Worm (Caenorhabditis elegans) whole organism, mixed stage, embryonic: ENCODE measurements around the gene rrp-8.

ENCODE experiments used
- M03D4.4 ChIP-seq: sonication (generic microtip); optimal IDR thresholded peaks from 2 replicates; lab custom pipeline; 2017; ENCODE audit warnings: mild to moderate bottlenecking, missing genetic modification characterization, missing compliant biosample characterization
- bed-3 ChIP-seq: fragments of 200-800 bp; sonication (Bioruptor generic); optimal IDR thresholded peaks from 3 replicates; lab custom pipeline; 2018; ENCODE audit warnings: mild to moderate bottlenecking, missing genetic modification characterization, moderate library complexity, missing compliant biosample characterization
- blmp-1 ChIP-seq: fragments of 150-350 bp; optimal IDR thresholded peaks from 2 replicates; lab custom pipeline; 2014; ENCODE audit warnings: missing biosample characterization, missing genetic modification characterization
- ceh-39 ChIP-seq: fragments of 150-350 bp; optimal IDR thresholded peaks from 2 replicates; lab custom pipeline; 2014; ENCODE audit warnings: missing biosample characterization, missing genetic modification characterization
- ceh-43 ChIP-seq: fragments of 200-800 bp; sonication (Bioruptor generic); optimal IDR thresholded peaks from 2 replicates; lab custom pipeline; 2018; ENCODE audit warnings: mild to moderate bottlenecking, missing genetic modification characterization, moderate library complexity, missing compliant biosample characterization
- ceh-83 ChIP-seq: fragments of 200-800 bp; sonication (Bioruptor generic); optimal IDR thresholded peaks from 2 replicates; lab custom pipeline; 2018; ENCODE audit warnings: mild to moderate bottlenecking, missing genetic modification characterization, missing compliant biosample characterization
- ces-1 ChIP-seq: fragments of 150-350 bp; optimal IDR thresholded peaks from 2 replicates; lab custom pipeline; 2014; ENCODE audit warnings: missing biosample characterization, missing genetic modification reagents, missing genetic modification characterization
- cnd-1 ChIP-seq: fragments of 200-800 bp; sonication (Bioruptor generic); optimal IDR thresholded peaks from 2 replicates; lab custom pipeline; 2018; ENCODE audit warnings: mild to moderate bottlenecking, missing genetic modification characterization, missing compliant biosample characterization
- drap-1 ChIP-seq: fragments of 200-800 bp; sonication (Bioruptor generic); optimal IDR thresholded peaks from 3 replicates; lab custom pipeline; 2018; ENCODE audit warnings: mild to moderate bottlenecking, missing genetic modification characterization, missing compliant biosample characterization
- elt-1 ChIP-seq: sonication (generic microtip); optimal IDR thresholded peaks from 2 replicates; lab custom pipeline; 2017; ENCODE audit warnings: missing genetic modification characterization, mild to moderate bottlenecking, missing compliant biosample characterization, antibody characterized with exemption, moderate library complexity, borderline replicate concordance; ENCODE audit not compliant: insufficient read depth
- elt-3 ChIP-seq: fragments of 150-350 bp; optimal IDR thresholded peaks from 2 replicates; lab custom pipeline; 2014; ENCODE audit warnings: missing biosample characterization, missing genetic modification characterization
- flh-1 ChIP-seq: fragments of 200-800 bp; sonication (Bioruptor generic); optimal IDR thresholded peaks from 2 replicates; lab custom pipeline; 2018; ENCODE audit warnings: mild to moderate bottlenecking, missing genetic modification characterization, moderate library complexity, missing compliant biosample characterization
- ham-2 ChIP-seq: fragments of 200-800 bp; sonication (Bioruptor generic); optimal IDR thresholded peaks from 2 replicates; lab custom pipeline; 2018; ENCODE audit warnings: mild to moderate bottlenecking, missing genetic modification characterization, missing compliant biosample characterization
- hlh-1 ChIP-seq: fragments of 150-350 bp; optimal IDR thresholded peaks from 2 replicates; lab custom pipeline; 2014; ENCODE audit warnings: missing biosample characterization, missing genetic modification reagents, missing genetic modification characterization
- lin-13 ChIP-seq: fragments of 150-350 bp; optimal IDR thresholded peaks from 2 replicates; lab custom pipeline; 2014; ENCODE audit warnings: missing biosample characterization, missing genetic modification characterization
- lin-32 ChIP-seq: fragments of 200-800 bp; sonication (Bioruptor generic); optimal IDR thresholded peaks from 2 replicates; lab custom pipeline; 2018; ENCODE audit warnings: mild to moderate bottlenecking, missing genetic modification characterization, missing compliant biosample characterization
- lsy-2 ChIP-seq: fragments of 150-350 bp; optimal IDR thresholded peaks from 2 replicates; lab custom pipeline; 2014; ENCODE audit warnings: missing biosample characterization, missing genetic modification characterization
- mab-5 ChIP-seq: fragments of 150-350 bp; optimal IDR thresholded peaks from 2 replicates; lab custom pipeline; 2014; ENCODE audit warnings: missing biosample characterization, missing genetic modification characterization
- mep-1 ChIP-seq: fragments of 150-350 bp; optimal IDR thresholded peaks from 2 replicates; lab custom pipeline; 2017; ENCODE audit warnings: missing biosample characterization, missing genetic modification reagents, missing genetic modification characterization, inconsistent platforms
- mls-2 ChIP-seq: sonication (generic microtip); optimal IDR thresholded peaks from 2 replicates; lab custom pipeline; 2016; ENCODE audit warnings: mild to moderate bottlenecking, missing genetic modification characterization, moderate library complexity, missing compliant biosample characterization
- nhr-12 ChIP-seq: fragments of 150-350 bp; optimal IDR thresholded peaks from 2 replicates; lab custom pipeline; 2014; ENCODE audit warnings: missing biosample characterization, missing genetic modification characterization
- nhr-2 ChIP-seq: fragments of 150-350 bp; optimal IDR thresholded peaks from 2 replicates; lab custom pipeline; 2014; ENCODE audit warnings: missing biosample characterization, missing genetic modification characterization
- nhr-237 ChIP-seq: fragments of 150-350 bp; optimal IDR thresholded peaks from 2 replicates; lab custom pipeline; 2014; ENCODE audit warnings: missing biosample characterization, missing genetic modification characterization
- nhr-28 ChIP-seq: fragments of 150-350 bp; optimal IDR thresholded peaks from 2 replicates; lab custom pipeline; 2014; ENCODE audit warnings: missing biosample characterization, missing genetic modification characterization
- nhr-76 ChIP-seq: sonication (generic microtip); optimal IDR thresholded peaks from 2 replicates; lab custom pipeline; 2017; ENCODE audit warnings: missing biosample characterization, missing genetic modification characterization
- pha-4 ChIP-seq: fragments of 150-350 bp; optimal IDR thresholded peaks from 2 replicates; lab custom pipeline; 2018; ENCODE audit warnings: missing biosample characterization, missing genetic modification reagents, missing genetic modification characterization
- sem-2 ChIP-seq: fragments of 200-800 bp; sonication (Bioruptor generic); optimal IDR thresholded peaks from 2 replicates; lab custom pipeline; 2018; ENCODE audit warnings: mild to moderate bottlenecking, missing genetic modification characterization, missing compliant biosample characterization
- snpc-4 ChIP-seq: fragments of 150-350 bp; optimal IDR thresholded peaks from 2 replicates; lab custom pipeline; 2014; ENCODE audit warnings: missing biosample characterization, missing genetic modification characterization
- sptf-1 ChIP-seq: sonication (generic microtip); optimal IDR thresholded peaks from 2 replicates; lab custom pipeline; 2017; ENCODE audit warnings: mild to moderate bottlenecking, missing genetic modification characterization, moderate library complexity, missing compliant biosample characterization
- tbx-8 ChIP-seq: fragments of 200-800 bp; sonication (Bioruptor generic); optimal IDR thresholded peaks from 2 replicates; lab custom pipeline; 2018; ENCODE audit warnings: mild to moderate bottlenecking, missing genetic modification characterization, moderate library complexity, missing compliant biosample characterization
- unc-120 ChIP-seq: sonication (generic microtip); optimal IDR thresholded peaks from 2 replicates; lab custom pipeline; 2017; ENCODE audit warnings: missing genetic modification characterization, missing compliant biosample characterization; ENCODE audit not compliant: poor library complexity, severe bottlenecking
- unc-39 ChIP-seq: fragments of 150-350 bp; optimal IDR thresholded peaks from 2 replicates; lab custom pipeline; 2014; ENCODE audit warnings: missing biosample characterization, missing genetic modification characterization
- unc-62 ChIP-seq: fragments of 150-350 bp; optimal IDR thresholded peaks from 2 replicates; lab custom pipeline; 2014; ENCODE audit warnings: missing biosample characterization, missing genetic modification reagents, missing genetic modification characterization
- zip-8 ChIP-seq: fragments of 150-350 bp; optimal IDR thresholded peaks from 2 replicates; lab custom pipeline; 2014; ENCODE audit warnings: missing biosample characterization, missing genetic modification characterization
- ztf-11 ChIP-seq: fragments of 150-350 bp; optimal IDR thresholded peaks from 2 replicates; lab custom pipeline; 2014; ENCODE audit warnings: missing biosample characterization, missing genetic modification characterization

rrp-8 gene

ce11 chrIV:419674-420073 lies 23.3 kb downstream of the rrp-8 start, which contains the start of gene eri-1:
Gene eri-1 (minus strand): TSS chrIV:419958.
- TF ChIP-seq M03D4.4 (tag; lab: Kevin White, UChicago) (no peak), bed-3 (no peak), ceh-43 (GFP tag; lab: Kevin White, UChicago) (no peak), lsy-2 (no peak), drap-1 (GFP tag; lab: Kevin White, UChicago) (no peak), tbx-8 (no peak), ceh-83 (GFP tag; lab: Kevin White, UChicago) (no peak), hlh-1 (tag; lab: Kevin White, UChicago) (no peak), unc-39 (tag; lab: Kevin White, UChicago) (no peak), lin-13 (tag; lab: Kevin White, UChicago) (no peak), snpc-4 (tag; lab: Kevin White, UChicago) (no peak)

- no peak for TF ChIP-seq mep-1 (tag; lab: Kevin White, UChicago)
- TF ChIP-seq unc-62 = no peak
- TF ChIP-seq ztf-11 (tag; lab: Kevin White, UChicago) = no peak
- no peak for TF ChIP-seq lin-13 (tag; lab: Kevin White, UChicago)
- TF ChIP-seq flh-1 (GFP tag; lab: Kevin White, UChicago) = no peak
- TF ChIP-seq drap-1 (GFP tag; lab: Kevin White, UChicago) = no peak
- no peak for TF ChIP-seq snpc-4 (tag; lab: Kevin White, UChicago)
- TF ChIP-seq ceh-83 (GFP tag; lab: Kevin White, UChicago) = no peak
- TF ChIP-seq M03D4.4 (tag; lab: Kevin White, UChicago) = no peak
- no peak for TF ChIP-seq mab-5 (tag; lab: Kevin White, UChicago)
- no peak for TF ChIP-seq unc-39 (tag; lab: Kevin White, UChicago)
- no peak for TF ChIP-seq sem-2 (GFP tag; lab: Kevin White, UChicago)
- TF ChIP-seq nhr-28 (tag; lab: Kevin White, UChicago) = no peak
- no peak for TF ChIP-seq ceh-39 (tag; lab: Kevin White, UChicago)
- no peak for TF ChIP-seq nhr-12 (tag; lab: Kevin White, UChicago)
- no peak for TF ChIP-seq tbx-8
- no peak for TF ChIP-seq elt-1 (tag; lab: Kevin White, UChicago)
- TF ChIP-seq nhr-76 (tag; lab: Kevin White, UChicago) = no peak
- no peak for TF ChIP-seq elt-3 (tag; lab: Kevin White, UChicago)
- no peak for TF ChIP-seq lsy-2
Measured at ce11 chrIV:420686-421085, 24.3 kb downstream of the rrp-8 start.

- TF ChIP-seq mls-2 (tag; lab: Kevin White, UChicago) (no peak), ces-1 (GFP tag; lab: Kevin White, UChicago) (no peak), cnd-1 (tag; lab: Kevin White, UChicago) (no peak), tbx-8 (no peak), hlh-1 (tag; lab: Kevin White, UChicago) (no peak), mep-1 (tag; lab: Kevin White, UChicago) (no peak), unc-120 (tag; lab: Kevin White, UChicago) (no peak), unc-39 (tag; lab: Kevin White, UChicago) (no peak), elt-3 (tag; lab: Kevin White, UChicago) (no peak)
Measured at ce11 chrIV:422112-422511, 25.8 kb downstream of the rrp-8 start.

ce11 chrIV:425052-425451 lies 28.7 kb downstream of the rrp-8 start, which contains the start of gene daf-18:
Gene daf-18 (minus strand): TSS chrIV:425177.
- TF ChIP-seq lin-13 (tag; lab: Kevin White, UChicago) (no peak), ceh-43 (GFP tag; lab: Kevin White, UChicago) (no peak), nhr-237 (no peak), sem-2 (GFP tag; lab: Kevin White, UChicago) (no peak), zip-8 (tag; lab: Kevin White, UChicago) (no peak), bed-3 (no peak), elt-3 (tag; lab: Kevin White, UChicago) (no peak), mep-1 (tag; lab: Kevin White, UChicago) (no peak), lin-32 (GFP tag; lab: Kevin White, UChicago) (no peak), unc-39 (tag; lab: Kevin White, UChicago) (no peak), ceh-39 (tag; lab: Kevin White, UChicago) (no peak), M03D4.4 (tag; lab: Kevin White, UChicago) (no peak)

ce11 chrIV:425546-425945 lies 29.2 kb downstream of the rrp-8 start:
- TF ChIP-seq sptf-1 (tag; lab: Kevin White, UChicago) (no peak), nhr-12 (tag; lab: Kevin White, UChicago) (no peak), lsy-2 (peak; percentile 54), ceh-39 (tag; lab: Kevin White, UChicago) (peak; percentile 58), flh-1 (GFP tag; lab: Kevin White, UChicago) (no peak), pha-4 (tag; lab: Kevin White, UChicago) (no peak), tbx-8 (no peak), lin-32 (GFP tag; lab: Kevin White, UChicago) (no peak), hlh-1 (tag; lab: Kevin White, UChicago) (no peak), elt-1 (tag; lab: Kevin White, UChicago) (no peak), ces-1 (GFP tag; lab: Kevin White, UChicago) (peak; percentile 40), lin-13 (tag; lab: Kevin White, UChicago) (no peak), mep-1 (tag; lab: Kevin White, UChicago) (peak; percentile 48), cnd-1 (tag; lab: Kevin White, UChicago) (no peak), sem-2 (GFP tag; lab: Kevin White, UChicago) (no peak), ceh-83 (GFP tag; lab: Kevin White, UChicago) (no peak), bed-3 (no peak), ham-2 (GFP tag; lab: Kevin White, UChicago) (no peak), elt-3 (tag; lab: Kevin White, UChicago) (no peak), ztf-11 (tag; lab: Kevin White, UChicago) (no peak), nhr-2 (tag; lab: Kevin White, UChicago) (no peak), nhr-28 (tag; lab: Kevin White, UChicago) (no peak), unc-39 (tag; lab: Kevin White, UChicago) (no peak), snpc-4 (tag; lab: Kevin White, UChicago) (no peak), blmp-1 (tag; lab: Kevin White, UChicago) (no peak), mab-5 (tag; lab: Kevin White, UChicago) (no peak), nhr-237 (peak; percentile 2), unc-120 (tag; lab: Kevin White, UChicago) (peak; percentile 27), unc-62 (no peak)
